Worm (Caenorhabditis elegans) whole organism, early embryonic: ENCODE results near the gene sipa-1.
A peak's percentile ranks its signal among the peaks of the same experiment; 100 is the strongest.

ENCODE experiments used
- B0310.2 ChIP-seq: sonication (generic microtip); optimal IDR thresholded peaks from 2 replicates; lab custom pipeline; 2016; ENCODE audit warnings: mild to moderate bottlenecking, missing genetic modification characterization, missing compliant biosample characterization
- F13C5.2 ChIP-seq: sonication (generic microtip); optimal IDR thresholded peaks from 2 replicates; lab custom pipeline; 2017; ENCODE audit warnings: mild to moderate bottlenecking, missing genetic modification characterization, inconsistent platforms, missing compliant biosample characterization
- aly-1 ChIP-seq: sonication (generic microtip); optimal IDR thresholded peaks from 2 replicates; lab custom pipeline; 2016; ENCODE audit warnings: missing genetic modification characterization, missing compliant biosample characterization
- ama-1 ChIP-seq: fragments of 150-350 bp; optimal IDR thresholded peaks from 2 replicates; lab custom pipeline; 2014
- ceh-13 ChIP-seq: fragments of 200-800 bp; sonication (Bioruptor generic); optimal IDR thresholded peaks from 2 replicates; lab custom pipeline; 2018; ENCODE audit warnings: mild to moderate bottlenecking, missing genetic modification characterization, missing compliant biosample characterization
- ceh-36 ChIP-seq: sonication (generic microtip); optimal IDR thresholded peaks from 2 replicates; lab custom pipeline; 2016; ENCODE audit warnings: missing genetic modification characterization, inconsistent platforms, missing compliant biosample characterization
- ets-7 ChIP-seq: sonication (generic microtip); optimal IDR thresholded peaks from 2 replicates; lab custom pipeline; 2016; ENCODE audit warnings: missing genotype, missing genetic modification characterization, missing compliant biosample characterization
- flt-1 ChIP-seq: fragments of 200-800 bp; sonication (Bioruptor generic); IDR thresholded peaks from 2 replicates; pipeline ENCODE4 v1.3.6; 2022; ENCODE audit warnings: missing genetic modification characterization, missing compliant biosample characterization
- hmbx-1 ChIP-seq: sonication (generic microtip); optimal IDR thresholded peaks from 2 replicates; lab custom pipeline; 2016; ENCODE audit warnings: mild to moderate bottlenecking, missing genetic modification characterization, missing compliant biosample characterization
- hmg-4 ChIP-seq: fragments of 200-800 bp; sonication (Bioruptor generic); optimal IDR thresholded peaks from 2 replicates; lab custom pipeline; 2018; ENCODE audit warnings: mild to moderate bottlenecking, missing genetic modification characterization, missing compliant biosample characterization
- hnd-1 ChIP-seq: sonication (generic microtip); optimal IDR thresholded peaks from 2 replicates; lab custom pipeline; 2016; ENCODE audit warnings: missing genetic modification characterization, missing compliant biosample characterization
- pes-1 ChIP-seq: fragments of 200-800 bp; sonication (Bioruptor generic); IDR thresholded peaks from 2 replicates; pipeline ENCODE4 v1.3.6; 2022; ENCODE audit warnings: missing genetic modification reagents, missing genetic modification characterization, missing compliant biosample characterization
- scrt-1 ChIP-seq: fragments of 200-800 bp; sonication (Bioruptor generic); IDR thresholded peaks from 2 replicates; pipeline ENCODE4 v1.3.6; 2022; ENCODE audit warnings: missing genetic modification characterization, missing compliant biosample characterization
- sea-1 ChIP-seq: fragments of 200-800 bp; sonication (Bioruptor generic); conservative IDR thresholded peaks from 2 replicates; pipeline ENCODE4 v1.3.6; 2022; ENCODE audit warnings: missing genetic modification characterization, missing compliant biosample characterization
- tbx-11 ChIP-seq: fragments of 200-800 bp; sonication (Bioruptor generic); IDR thresholded peaks from 2 replicates; pipeline ENCODE4 v1.3.6; 2022; ENCODE audit warnings: missing genetic modification characterization, missing compliant biosample characterization
- tbx-37 ChIP-seq: fragments of 200-800 bp; sonication (Bioruptor generic); conservative IDR thresholded peaks from 2 replicates; pipeline ENCODE4 v1.3.6; 2022; ENCODE audit warnings: missing genetic modification reagents, missing genetic modification characterization, missing compliant biosample characterization
- tra-4 ChIP-seq: sonication (generic microtip); optimal IDR thresholded peaks from 2 replicates; lab custom pipeline; 2017; ENCODE audit warnings: missing genetic modification characterization, missing compliant biosample characterization

The sipa-1 gene

DNA sequence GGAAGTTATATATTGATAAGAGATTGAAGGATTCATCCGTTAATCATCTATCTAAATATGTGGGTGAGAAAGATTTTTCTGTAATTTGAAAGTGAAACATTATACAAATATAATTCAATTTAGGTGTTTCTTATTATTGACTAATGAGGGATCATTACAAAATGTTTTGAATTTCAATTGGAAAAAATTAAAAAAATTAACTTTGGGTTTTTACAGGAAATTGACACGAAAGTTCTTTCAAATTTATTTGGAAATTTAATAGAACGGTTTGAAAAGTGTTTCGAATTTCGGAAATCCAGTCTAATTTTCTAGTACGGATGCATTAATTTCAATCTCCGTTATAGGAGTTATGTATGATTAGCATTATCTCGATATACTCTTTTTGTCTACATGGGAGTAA, 16.0 kb upstream of the sipa-1 start:
- no peak for TF ChIP-seq F13C5.2
- TF ChIP-seq hnd-1 (tag; lab: Kevin White, UChicago): no peak

DNA sequence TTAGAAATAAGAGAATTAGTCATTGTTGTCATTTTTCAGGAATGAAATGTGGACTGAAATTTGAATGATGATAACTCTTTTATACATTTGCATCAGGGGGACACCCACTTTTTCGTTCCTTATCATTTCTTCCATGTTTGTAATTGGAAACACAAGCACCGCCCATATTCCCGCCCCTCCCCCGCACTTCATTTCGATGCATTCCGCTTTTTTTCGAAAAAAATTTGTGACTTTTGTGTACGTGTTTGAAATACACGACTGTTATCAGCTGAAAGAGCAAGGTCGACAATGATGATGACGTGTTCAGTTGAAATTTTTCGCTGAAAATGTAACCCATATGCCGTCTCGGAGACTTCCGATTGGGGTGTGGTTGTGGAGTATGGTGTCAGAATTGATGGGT, 13.6 kb upstream of the sipa-1 start, which contains the start of gene zip-10:
Gene zip-10, minus strand, starts transcription at position 43 of the 400 bp plus-strand sequence.
- TF ChIP-seq ets-7 (tag; lab: Kevin White, UChicago): no peak
- no peak for TF ChIP-seq tra-4 (tag; lab: Kevin White, UChicago)
- no peak for TF ChIP-seq hnd-1 (tag; lab: Kevin White, UChicago)
- no peak for TF ChIP-seq tbx-11 (GFP tag; lab: Robert Waterston, UW)
- TF ChIP-seq tbx-37 (GFP tag; lab: Robert Waterston, UW): no peak
- no peak for TF ChIP-seq ama-1 (lab: Kevin White, UChicago)
- no peak for TF ChIP-seq B0310.2 (tag; lab: Kevin White, UChicago)
- no peak for TF ChIP-seq scrt-1 (GFP tag; lab: Robert Waterston, UW)

DNA sequence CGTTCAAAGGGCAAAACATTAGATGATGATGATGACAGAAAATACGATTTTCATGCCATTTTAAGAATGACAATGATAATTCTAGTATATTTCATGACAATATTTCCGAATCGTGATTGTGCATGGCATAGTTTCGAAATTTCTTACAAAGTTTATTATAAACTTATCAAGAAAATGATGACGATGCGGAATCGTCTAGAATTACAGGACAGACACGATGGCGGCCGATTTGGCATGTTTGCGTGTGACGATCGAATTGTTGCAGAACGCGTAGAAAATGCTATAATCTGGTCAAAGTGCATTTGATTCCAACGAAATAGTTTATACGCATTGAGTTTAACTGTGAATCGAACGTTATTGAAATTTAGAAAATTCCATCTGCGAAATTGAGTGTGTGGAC, 12.2 kb upstream of the sipa-1 start:
- TF ChIP-seq ceh-13 (GFP tag; lab: Kevin White, UChicago): no peak

DNA sequence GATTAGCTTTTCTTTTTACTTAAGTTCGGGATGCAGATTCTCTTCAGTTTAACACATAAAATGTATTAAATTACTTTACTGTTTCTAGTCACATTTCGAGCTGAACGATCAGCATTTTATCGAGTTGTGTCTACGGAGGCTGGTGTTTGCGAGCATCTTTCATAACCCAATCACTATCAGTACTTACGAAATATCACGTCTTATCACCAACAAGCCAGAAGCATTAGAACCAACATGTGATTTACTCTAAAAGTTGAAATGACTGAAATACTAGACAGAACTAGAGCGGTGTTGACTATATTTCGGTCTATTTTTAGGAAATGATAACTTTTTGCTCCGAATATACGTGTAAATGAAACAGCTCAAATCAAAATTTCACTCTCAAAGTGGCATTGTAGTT, 11.3 kb upstream of the sipa-1 start:
- no peak for TF ChIP-seq hnd-1 (tag; lab: Kevin White, UChicago)
- no peak for TF ChIP-seq sea-1 (GFP tag; lab: Robert Waterston, UW)
- no peak for TF ChIP-seq F13C5.2
- no peak for TF ChIP-seq hmg-4
- no peak for TF ChIP-seq ceh-36 (tag; lab: Kevin White, UChicago)
- no peak for TF ChIP-seq tra-4 (tag; lab: Kevin White, UChicago)

DNA sequence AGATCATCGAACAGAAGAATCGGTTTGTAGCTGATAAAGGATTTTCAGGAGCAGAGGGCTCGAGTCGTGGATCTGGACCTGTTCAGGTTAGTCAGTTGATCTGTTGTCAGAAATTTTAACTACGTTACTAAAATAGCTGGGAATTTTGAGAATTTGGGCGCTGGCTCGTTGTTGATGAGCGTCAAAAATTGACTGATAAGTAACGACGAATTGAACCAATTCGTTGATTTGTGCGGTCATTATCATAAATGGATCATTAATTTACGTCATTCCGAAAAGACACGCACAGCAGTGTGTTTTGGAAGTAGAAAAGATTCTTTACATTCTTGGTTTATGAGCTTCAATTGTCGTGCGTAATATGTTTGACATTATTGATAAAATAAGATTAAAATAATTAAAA, 10.7 kb upstream of the sipa-1 start:
- no peak for TF ChIP-seq ceh-13 (GFP tag; lab: Kevin White, UChicago)

DNA sequence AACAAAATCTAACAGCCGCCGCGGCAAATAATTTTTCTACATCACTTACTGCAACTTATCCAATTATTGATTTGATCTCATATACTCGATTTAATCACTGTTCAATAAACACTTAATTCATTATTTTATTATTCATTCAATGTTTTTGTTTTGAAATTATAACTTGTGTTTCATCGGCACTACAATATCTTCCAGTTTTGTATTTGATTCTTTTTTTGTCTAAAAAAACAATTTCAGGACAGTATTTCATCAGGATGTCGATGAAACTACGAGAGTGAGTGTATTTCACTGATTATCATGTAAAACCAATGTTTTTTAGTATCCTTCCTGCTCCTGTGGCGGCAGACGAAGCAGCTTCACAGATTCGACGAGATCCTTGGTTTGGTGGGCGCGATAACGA, 8.2 kb upstream of the sipa-1 start, which contains the start of gene skp-1:
Gene skp-1, plus strand, starts transcription at position 238 of the 400 bp plus-strand sequence.
- TF ChIP-seq hnd-1 (tag; lab: Kevin White, UChicago): no peak
- TF ChIP-seq tbx-11 (GFP tag; lab: Robert Waterston, UW): no peak
- no peak for TF ChIP-seq B0310.2 (tag; lab: Kevin White, UChicago)
- no peak for TF ChIP-seq aly-1
- TF ChIP-seq hmg-4: no peak
- TF ChIP-seq F13C5.2: no peak
- no peak for TF ChIP-seq flt-1 (GFP tag; lab: Robert Waterston, UW)
- TF ChIP-seq ets-7 (tag; lab: Kevin White, UChicago): no peak
- TF ChIP-seq tbx-37 (GFP tag; lab: Robert Waterston, UW): no peak
- no peak for TF ChIP-seq ceh-36 (tag; lab: Kevin White, UChicago)
- no peak for TF ChIP-seq ceh-13 (GFP tag; lab: Kevin White, UChicago)
- TF ChIP-seq pes-1 (GFP tag; lab: Robert Waterston, UW): no peak
- no peak for TF ChIP-seq ama-1 (lab: Kevin White, UChicago)
- TF ChIP-seq scrt-1 (GFP tag; lab: Robert Waterston, UW): no peak
- no peak for TF ChIP-seq tra-4 (tag; lab: Kevin White, UChicago)
- TF ChIP-seq sea-1 (GFP tag; lab: Robert Waterston, UW): no peak
- TF ChIP-seq hmbx-1 (tag; lab: Kevin White, UChicago): no peak

DNA sequence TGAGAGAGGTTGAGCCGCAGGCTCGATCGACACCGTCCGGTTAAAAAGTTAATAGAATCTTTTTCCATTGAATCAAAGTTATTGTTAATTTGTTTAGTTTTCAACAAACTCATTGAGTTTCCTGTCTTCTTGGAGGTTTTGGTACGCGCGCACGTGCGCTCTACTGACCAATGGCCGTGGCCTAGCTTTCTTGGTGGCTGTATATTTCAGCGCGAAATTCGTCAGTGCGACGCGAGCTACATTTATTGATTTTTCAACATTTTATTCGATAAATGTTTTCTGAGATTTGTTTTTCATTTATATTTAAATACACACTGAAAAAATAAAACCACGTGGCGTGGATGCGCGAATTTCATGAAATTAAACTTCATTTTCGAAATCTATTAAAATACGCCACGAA, 7.1 kb upstream of the sipa-1 start, which contains the start of gene bir-1:
Gene bir-1, plus strand, starts transcription at position 312 of the 400 bp plus-strand sequence.
- TF ChIP-seq hmg-4 (no peak), flt-1 (GFP tag; lab: Robert Waterston, UW) (no peak), B0310.2 (tag; lab: Kevin White, UChicago) (no peak), pes-1 (GFP tag; lab: Robert Waterston, UW) (0 out of 2 replicates have a peak, but pooled peaks have one; percentile 48), sea-1 (GFP tag; lab: Robert Waterston, UW) (no peak), tbx-11 (GFP tag; lab: Robert Waterston, UW) (no peak), aly-1 (no peak), scrt-1 (GFP tag; lab: Robert Waterston, UW) (no peak), hmbx-1 (tag; lab: Kevin White, UChicago) (no peak), ceh-36 (tag; lab: Kevin White, UChicago) (no peak), tra-4 (tag; lab: Kevin White, UChicago) (no peak), ets-7 (tag; lab: Kevin White, UChicago) (no peak), ama-1 (lab: Kevin White, UChicago) (no peak), tbx-37 (GFP tag; lab: Robert Waterston, UW) (peak; percentile 77)

DNA sequence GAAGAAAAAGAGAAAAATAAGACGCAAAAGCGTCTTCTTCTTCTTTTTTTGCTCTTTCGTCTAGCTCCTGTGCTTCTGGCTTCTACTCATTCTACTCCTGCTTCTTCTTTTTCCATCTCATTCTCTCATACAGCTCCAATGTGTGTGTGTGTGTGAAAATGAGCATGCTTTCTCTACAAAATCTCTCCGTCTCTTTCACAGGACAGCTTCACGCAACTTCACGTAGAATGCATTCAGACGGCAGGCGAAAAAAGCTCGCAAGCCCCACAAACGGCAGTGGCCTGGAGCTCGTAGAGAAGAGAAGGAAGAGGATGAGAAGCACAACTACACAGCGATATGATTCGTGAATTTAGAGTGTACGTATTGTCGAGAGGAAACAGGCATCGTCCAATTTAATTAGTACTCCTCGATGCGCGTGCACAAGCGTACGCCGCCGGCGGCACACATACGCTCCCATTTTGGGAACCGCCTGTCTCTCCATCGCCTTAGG, 4.3 kb upstream of the sipa-1 start:
- TF ChIP-seq tra-4 (tag; lab: Kevin White, UChicago) (no peak), ceh-36 (tag; lab: Kevin White, UChicago) (no peak), ets-7 (tag; lab: Kevin White, UChicago) (no peak), B0310.2 (tag; lab: Kevin White, UChicago) (no peak), hnd-1 (tag; lab: Kevin White, UChicago) (no peak), ama-1 (lab: Kevin White, UChicago) (no peak), tbx-11 (GFP tag; lab: Robert Waterston, UW) (no peak), tbx-37 (GFP tag; lab: Robert Waterston, UW) (no peak), pes-1 (GFP tag; lab: Robert Waterston, UW) (no peak), ceh-13 (GFP tag; lab: Kevin White, UChicago) (no peak), aly-1 (no peak), scrt-1 (GFP tag; lab: Robert Waterston, UW) (no peak), F13C5.2 (no peak), sea-1 (GFP tag; lab: Robert Waterston, UW) (no peak), hmbx-1 (tag; lab: Kevin White, UChicago) (no peak), flt-1 (GFP tag; lab: Robert Waterston, UW) (no peak), hmg-4 (no peak)
